Fruit fly (Drosophila melanogaster) whole organism, pupa: Measurements from ENCODE around the gene CG31668.

Experiments
- CG15710 ChIP-seq: fragments of 200-800 bp; sonication (Bioruptor generic); optimal IDR thresholded peaks from 2 replicates; lab custom pipeline; 2018; ENCODE audit warnings: missing biosample characterization, mild to moderate bottlenecking, missing genetic modification characterization, moderate library complexity
- CG17806 ChIP-seq: fragments of 200-800 bp; sonication (Bioruptor generic); optimal IDR thresholded peaks from 2 replicates; lab custom pipeline; 2018; ENCODE audit warnings: missing biosample characterization, mild to moderate bottlenecking, missing genetic modification characterization, moderate library complexity
- CG34367 ChIP-seq: fragments of 200-800 bp; sonication (Bioruptor generic); optimal IDR thresholded peaks from 2 replicates; lab custom pipeline; 2018; ENCODE audit warnings: missing biosample characterization, mild to moderate bottlenecking, missing genetic modification characterization
- CG8301 ChIP-seq: fragments of 200-800 bp; sonication (Bioruptor generic); optimal IDR thresholded peaks from 2 replicates; lab custom pipeline; 2018; ENCODE audit warnings: missing biosample characterization, mild to moderate bottlenecking, missing genetic modification characterization
- D1 ChIP-seq: fragments of 200-800 bp; sonication (Bioruptor generic); optimal IDR thresholded peaks from 2 replicates; lab custom pipeline; 2018; ENCODE audit warnings: missing biosample characterization, mild to moderate bottlenecking, missing genetic modification characterization, moderate library complexity
- Ets98B ChIP-seq: fragments of 200-800 bp; sonication (Bioruptor generic); IDR thresholded peaks from 2 replicates; pipeline ENCODE4 v1.3.6; 2022; ENCODE audit warnings: missing biosample characterization, missing genetic modification characterization
- Pif1A ChIP-seq: fragments of 200-800 bp; sonication (Bioruptor generic); optimal IDR thresholded peaks from 3 replicates; lab custom pipeline; 2016; ENCODE audit warnings: missing biosample characterization, missing genetic modification characterization
- Pif1B ChIP-seq: fragments of 200-800 bp; sonication (Bioruptor generic); optimal IDR thresholded peaks from 3 replicates; lab custom pipeline; 2016; ENCODE audit warnings: missing biosample characterization, missing genetic modification characterization
- gl ChIP-seq: fragments of 200-800 bp; sonication (Bioruptor generic); optimal IDR thresholded peaks from 2 replicates; lab custom pipeline; 2018; ENCODE audit warnings: missing biosample characterization, mild to moderate bottlenecking, missing genetic modification characterization

DNA sequence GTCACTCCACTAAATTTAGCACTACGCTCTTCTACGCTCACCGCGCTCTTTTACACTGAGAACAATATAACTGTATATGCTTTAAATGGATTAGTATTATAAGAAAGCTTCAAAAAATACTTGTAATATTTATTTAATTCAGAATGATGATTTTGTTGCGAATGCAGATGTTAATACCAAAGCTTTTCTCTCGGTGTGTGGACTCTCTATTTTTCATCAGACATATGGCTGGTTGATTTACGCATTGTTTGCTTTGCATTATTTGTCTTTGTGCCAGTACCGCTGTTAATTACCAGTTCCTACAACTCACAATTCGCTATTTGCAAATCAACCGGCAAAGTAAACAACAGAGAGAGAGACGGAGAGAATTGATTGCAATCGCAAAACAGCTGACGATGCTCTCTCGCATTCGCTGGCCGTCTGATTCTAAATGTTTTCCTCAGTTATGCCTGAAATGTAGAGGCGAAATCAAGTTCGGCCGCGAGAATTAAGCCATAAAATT, 15.7 kb upstream of the CG31668 start:
- peak; percentile 99 for TF ChIP-seq Ets98B
- TF ChIP-seq CG8301: peak; percentile 99
- peak; percentile 99 for TF ChIP-seq Pif1B
- peak; percentile 99 for TF ChIP-seq CG34367
- TF ChIP-seq CG15710 (tag; lab: Kevin White, UChicago): peak; percentile 99
- no peak for TF ChIP-seq D1 (tag; lab: Kevin White, UChicago)
- TF ChIP-seq Pif1A (GFP tag; lab: Kevin White, UChicago): peak; percentile 99
- TF ChIP-seq gl: peak; percentile 98
- peak; percentile 98 for TF ChIP-seq CG17806 (tag; lab: Kevin White, UChicago)
